Worm (Caenorhabditis elegans): Measurements from ENCODE around the gene srg-64.

srg-64 gene

DNA sequence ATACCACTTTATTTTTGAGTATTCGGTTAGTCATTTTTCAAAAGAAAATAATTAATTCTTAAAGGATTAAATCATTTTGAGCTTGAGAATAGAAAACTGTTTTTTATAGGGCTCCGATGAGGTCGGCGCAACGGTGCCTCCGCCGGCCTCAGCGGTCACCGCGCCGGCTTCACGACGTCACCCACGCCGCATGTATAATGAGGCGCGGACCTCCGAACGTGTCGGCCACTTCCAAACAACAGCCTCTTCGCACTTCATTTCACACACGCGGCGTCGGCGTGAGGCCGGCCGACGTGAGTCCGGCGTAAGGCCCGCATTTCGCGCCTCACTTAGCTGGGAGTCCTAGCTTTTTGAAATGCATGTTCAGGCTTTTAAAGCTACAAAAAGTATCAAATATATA is 26.4 kb upstream of the srg-64 start:
- no peak for TF ChIP-seq dve-1 (tag; optimal IDR thresholded peaks at IDR 0.05)
- no peak for TF ChIP-seq K02D7.2 (tag; optimal IDR thresholded peaks at IDR 0.05)
- no peak for TF ChIP-seq ceh-48 (tag; optimal IDR thresholded peaks at IDR 0.05)

- TF ChIP-seq ceh-2 (tag; optimal IDR thresholded peaks at IDR 0.05) (no peak), odd-2 (tag; optimal IDR thresholded peaks at IDR 0.05) (no peak), ama-1 (optimal IDR thresholded peaks at IDR 0.05) (no peak), unc-42 (tag; optimal IDR thresholded peaks at IDR 0.05) (no peak), unc-3 (GFP tag; conservative IDR thresholded peaks at IDR 0.05) (no peak), unc-3 (tag; optimal IDR thresholded peaks at IDR 0.05) (no peak), tbx-7 (tag; optimal IDR thresholded peaks at IDR 0.05) (no peak)
Measured at ce11 chrX:15766147-15766546, 25.7 kb upstream of the srg-64 start, which contains the start of gene bus-17. TSS of gene bus-17 (minus strand) at chrX:15766354.

- TF ChIP-seq sdc-2 (tag; optimal IDR thresholded peaks at IDR 0.05) (no peak), tbx-7 (tag; optimal IDR thresholded peaks at IDR 0.05) (no peak), rnt-1 (tag; optimal IDR thresholded peaks at IDR 0.05) (no peak), ttx-3 (tag; optimal IDR thresholded peaks at IDR 0.05) (no peak), ceh-30 (tag; optimal IDR thresholded peaks at IDR 0.05) (no peak), ceh-24 (tag; optimal IDR thresholded peaks at IDR 0.05) (no peak), ceh-34 (tag; optimal IDR thresholded peaks at IDR 0.05) (no peak), C38D4.7 (GFP tag; optimal IDR thresholded peaks at IDR 0.05) (no peak), ceh-19 (GFP tag; optimal IDR thresholded peaks at IDR 0.05) (no peak), hlh-13 (GFP tag; optimal IDR thresholded peaks at IDR 0.05) (no peak), syd-9 (tag; optimal IDR thresholded peaks at IDR 0.05) (no peak), Y22D7AL.16 (tag; optimal IDR thresholded peaks at IDR 0.05) (no peak), eyg-1 (tag; optimal IDR thresholded peaks at IDR 0.05) (no peak), nfya-1 (tag; optimal IDR thresholded peaks at IDR 0.05) (no peak), fkh-10 (GFP tag; optimal IDR thresholded peaks at IDR 0.05) (no peak), ceh-48 (tag; optimal IDR thresholded peaks at IDR 0.05) (no peak), F13H6.1 (tag; optimal IDR thresholded peaks at IDR 0.05) (no peak), ceh-22 (tag; optimal IDR thresholded peaks at IDR 0.05) (no peak)
Measured at ce11 chrX:15759222-15759621, 18.8 kb upstream of the srg-64 start.

ce11 chrX:15757169-15757568 is 16.7 kb upstream of the srg-64 start, which contains the start of gene wrt-4:
TSS of gene wrt-4 (minus strand) at chrX:15757269.
- TF ChIP-seq ceh-45 (GFP tag; IDR thresholded peaks at IDR 0.05): no peak
- TF ChIP-seq pax-1 (tag; optimal IDR thresholded peaks at IDR 0.05): no peak

ce11 chrX:15751245-15751644 is 10.8 kb upstream of the srg-64 start:
- TF ChIP-seq ceh-34 (tag; optimal IDR thresholded peaks at IDR 0.05) (no peak), ceh-9 (tag; optimal IDR thresholded peaks at IDR 0.05) (no peak), hlh-30 (tag; optimal IDR thresholded peaks at IDR 0.05; ENCODE audit: insufficient read depth) (no peak), npax-4 (tag; optimal IDR thresholded peaks at IDR 0.05) (no peak), elt-4 (tag; optimal IDR thresholded peaks at IDR 0.05) (no peak), che-1 (tag; optimal IDR thresholded peaks at IDR 0.05) (no peak), mec-3 (tag; optimal IDR thresholded peaks at IDR 0.05; ENCODE audit: borderline replicate concordance) (no peak), sdc-2 (tag; optimal IDR thresholded peaks at IDR 0.05) (no peak), gmeb-2 (tag; optimal IDR thresholded peaks at IDR 0.05) (no peak), hlh-13 (GFP tag; optimal IDR thresholded peaks at IDR 0.05) (no peak), ztf-16 (tag; optimal IDR thresholded peaks at IDR 0.05) (no peak)
